Worm (Caenorhabditis elegans): ENCODE results near the gene mccc-2.

DNA sequence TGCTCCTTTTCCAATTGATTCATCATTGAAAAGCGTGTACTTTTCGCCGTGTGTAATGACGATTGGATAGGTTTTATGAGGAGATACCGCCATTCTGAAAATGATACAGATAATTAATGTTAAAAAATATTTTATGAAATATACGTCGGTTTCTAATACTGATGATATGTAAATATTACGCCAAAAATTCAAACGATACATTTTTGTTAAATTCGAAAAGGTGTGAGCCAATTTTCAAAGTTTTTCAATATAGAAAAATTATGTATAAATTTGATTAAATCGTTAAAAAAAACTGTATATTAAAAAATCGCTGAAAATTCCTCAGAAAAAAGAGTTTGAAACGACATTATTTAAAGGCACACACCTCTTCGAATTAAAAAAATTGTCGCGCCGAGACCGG, 38.6 kb downstream of the mccc-2 start, which contains the start of gene ikke-1:
- TF ChIP-seq nhr-48 (tag; optimal IDR thresholded peaks at IDR 0.05) (no peak), ZK546.5 (tag; optimal IDR thresholded peaks at IDR 0.05) (no peak), unc-130 (GFP tag; optimal IDR thresholded peaks at IDR 0.05) (no peak)
